Fruit fly (Drosophila melanogaster): ENCODE results near the gene CG13385.

The CG13385 gene

DNA sequence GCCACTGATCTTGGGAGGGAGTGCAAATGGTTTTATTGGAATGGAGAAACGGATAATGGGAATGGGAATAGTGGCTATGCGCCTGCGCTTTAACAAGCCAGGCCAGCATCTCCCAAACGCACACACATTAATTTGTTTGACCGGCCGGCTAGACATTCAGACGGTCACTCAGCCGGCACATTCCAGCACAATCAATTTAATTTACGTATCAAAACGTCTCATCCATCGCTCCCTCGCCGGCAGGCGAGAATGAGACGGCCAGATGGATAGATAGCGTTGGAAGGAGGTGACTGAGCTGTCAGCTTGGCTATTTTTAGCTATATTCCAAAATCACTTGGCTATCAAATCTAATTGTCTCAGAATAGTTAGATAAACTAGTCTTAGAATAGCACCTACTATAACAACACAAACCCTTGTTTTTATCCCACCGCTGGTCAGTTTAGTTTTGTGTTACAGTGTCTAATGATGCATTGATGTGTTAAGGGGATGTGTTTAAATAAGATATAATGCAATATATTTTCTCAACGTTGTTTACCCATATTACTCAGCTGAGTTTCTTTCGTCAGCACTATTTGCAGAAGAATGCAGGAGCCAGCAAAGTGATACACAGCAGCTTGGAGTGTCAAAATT, 27.1 kb downstream of the CG13385 start:
- no peak for TF ChIP-seq CG8478 (optimal IDR thresholded peaks at IDR 0.05)

dm6 chr2L:8424090-8424470, 27.6 kb downstream of the CG13385 start:
- TF ChIP-seq CG8478 (optimal IDR thresholded peaks at IDR 0.05), result no peak
- no peak for TF ChIP-seq CTCF (optimal IDR thresholded peaks at IDR 0.05)

DNA sequence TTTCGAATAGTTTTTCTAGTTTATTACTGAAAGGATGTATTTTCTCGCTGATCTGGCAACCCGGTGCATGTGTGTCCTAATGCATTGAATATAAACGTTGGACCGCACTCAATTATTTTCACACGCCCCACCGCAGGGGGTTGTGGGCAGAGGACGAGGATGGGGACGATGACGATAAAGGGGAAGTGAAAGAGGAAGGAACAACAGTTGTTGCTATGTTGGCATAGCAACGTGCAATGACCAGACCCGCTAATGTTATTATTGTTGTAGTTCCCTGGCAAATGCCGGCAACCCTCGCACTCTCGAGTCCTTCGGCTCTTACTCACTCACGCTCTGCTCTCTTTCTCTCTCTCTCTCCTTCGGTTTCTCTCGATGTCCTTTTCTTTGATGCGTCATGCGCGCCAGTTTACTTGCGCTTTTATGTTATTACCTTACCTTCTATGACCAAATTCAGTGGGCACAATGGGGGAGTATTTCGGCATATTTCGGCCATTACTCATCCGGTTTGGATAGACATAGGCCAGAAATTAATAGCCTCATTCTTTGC, 28.3 kb downstream of the CG13385 start:
- no peak for TF ChIP-seq CG8478 (optimal IDR thresholded peaks at IDR 0.05)
- no peak for TF ChIP-seq CTCF (optimal IDR thresholded peaks at IDR 0.05)

DNA sequence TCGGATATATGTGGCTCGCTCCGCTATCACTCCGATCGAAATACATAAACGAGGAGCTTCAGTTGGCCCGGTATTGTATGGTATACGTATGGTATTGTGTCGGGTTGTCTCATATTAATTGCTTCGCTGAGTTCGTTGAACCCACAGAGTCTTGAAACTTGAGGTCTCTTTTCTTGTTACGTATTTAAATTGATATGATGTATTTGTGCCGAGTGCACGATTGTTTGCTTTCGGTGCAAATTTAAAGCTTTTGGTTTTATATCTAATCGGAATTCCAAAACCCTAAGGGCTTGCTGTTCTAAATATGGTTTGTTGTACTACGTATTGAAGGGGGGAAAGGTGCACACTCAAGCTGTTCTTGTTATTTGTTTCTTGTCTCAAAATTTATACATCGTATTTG, 28.8 kb downstream of the CG13385 start:
- TF ChIP-seq CTCF (optimal IDR thresholded peaks at IDR 0.05) (no peak), CG8478 (optimal IDR thresholded peaks at IDR 0.05) (no peak)

- TF ChIP-seq CG8478 (optimal IDR thresholded peaks at IDR 0.05) (no peak), CTCF (optimal IDR thresholded peaks at IDR 0.05) (no peak)
Observed at dm6 chr2L:8425962-8426759, 29.7 kb downstream of the CG13385 start.

DNA sequence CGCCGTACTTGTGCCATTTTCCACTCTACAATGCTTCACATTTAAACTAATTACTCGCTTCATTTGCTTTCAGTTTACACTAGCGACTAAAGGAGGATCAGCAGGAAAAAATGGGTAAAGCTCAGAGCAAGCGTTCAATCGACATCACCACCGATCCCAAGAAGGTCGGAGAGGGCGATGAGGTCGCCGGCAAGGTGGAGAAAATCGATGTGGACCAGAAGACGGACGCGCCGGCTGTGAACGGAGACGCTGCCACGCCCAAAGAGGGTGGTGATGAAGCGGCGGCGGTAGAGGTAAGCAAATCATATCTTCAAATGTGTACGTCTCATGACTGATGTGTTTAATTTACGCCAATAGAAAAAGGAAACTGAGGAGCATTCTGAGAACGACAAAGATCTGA, 30.4 kb downstream of the CG13385 start:
- no peak for TF ChIP-seq CTCF (optimal IDR thresholded peaks at IDR 0.05)
- TF ChIP-seq CG8478 (optimal IDR thresholded peaks at IDR 0.05), result no peak

- no peak for TF ChIP-seq CG8478 (optimal IDR thresholded peaks at IDR 0.05)
- TF ChIP-seq CTCF (optimal IDR thresholded peaks at IDR 0.05), result no peak
Observed at dm6 chr2L:8432130-8432529, 35.7 kb downstream of the CG13385 start.

DNA sequence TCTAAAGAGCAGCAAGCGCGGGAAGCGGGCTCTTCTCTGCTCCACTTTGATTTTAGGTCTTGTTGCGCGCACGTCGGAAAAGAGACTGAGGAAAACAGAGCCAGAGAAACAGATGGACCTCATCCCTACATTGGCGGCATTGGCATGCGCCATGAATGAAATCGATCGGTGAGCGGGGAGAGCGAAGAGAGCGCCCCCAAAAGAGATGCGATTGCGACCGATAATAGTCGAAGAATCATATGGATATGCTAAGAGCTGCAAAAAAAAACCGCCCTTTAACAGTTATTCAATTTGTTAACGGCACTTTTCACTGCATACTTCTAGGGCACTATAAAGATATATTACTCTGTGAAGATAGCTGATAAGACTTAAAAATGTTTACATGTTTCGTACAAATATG, 37.1 kb downstream of the CG13385 start, which contains the start of gene grk:
grk (minus strand) TSS at position 87 of the 400 bp plus-strand sequence.
- TF ChIP-seq CG8478 (optimal IDR thresholded peaks at IDR 0.05) (no peak), CTCF (optimal IDR thresholded peaks at IDR 0.05) (no peak)

DNA sequence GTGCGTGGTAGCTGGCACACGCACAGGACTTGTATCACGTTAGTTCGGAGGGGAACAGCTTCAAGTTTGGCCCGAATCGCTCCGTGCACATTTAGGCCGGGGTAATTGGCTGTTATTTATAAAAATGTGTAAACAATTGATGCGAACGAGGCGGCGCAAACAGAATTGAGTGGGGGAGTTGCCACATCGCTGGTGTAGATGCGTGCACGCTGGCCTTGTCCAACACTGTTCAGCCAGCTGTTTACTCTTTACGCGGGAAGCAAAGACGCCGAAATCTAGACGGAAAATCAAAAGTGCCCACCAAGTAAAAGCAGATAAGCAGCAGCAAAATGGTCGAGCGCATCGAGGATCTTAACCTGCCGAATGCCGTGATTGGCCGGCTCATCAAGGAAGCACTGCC, 40.7 kb downstream of the CG13385 start, which contains the start of the genes D12 and Chrac-14:
D12 (minus strand) TSS at position 190 of the 400 bp plus-strand sequence.
Chrac-14 (plus strand) TSS at position 230 of the 400 bp plus-strand sequence.
- TF ChIP-seq CTCF (optimal IDR thresholded peaks at IDR 0.05) (no peak), CG8478 (optimal IDR thresholded peaks at IDR 0.05) (no peak)

dm6 chr2L:8438052-8438451, 41.6 kb downstream of the CG13385 start, which contains the start of gene mus201:
TSS of gene mus201 (plus strand) at chr2L:8438169.
- TF ChIP-seq CG8478 (optimal IDR thresholded peaks at IDR 0.05) (no peak), CTCF (optimal IDR thresholded peaks at IDR 0.05) (no peak)

DNA sequence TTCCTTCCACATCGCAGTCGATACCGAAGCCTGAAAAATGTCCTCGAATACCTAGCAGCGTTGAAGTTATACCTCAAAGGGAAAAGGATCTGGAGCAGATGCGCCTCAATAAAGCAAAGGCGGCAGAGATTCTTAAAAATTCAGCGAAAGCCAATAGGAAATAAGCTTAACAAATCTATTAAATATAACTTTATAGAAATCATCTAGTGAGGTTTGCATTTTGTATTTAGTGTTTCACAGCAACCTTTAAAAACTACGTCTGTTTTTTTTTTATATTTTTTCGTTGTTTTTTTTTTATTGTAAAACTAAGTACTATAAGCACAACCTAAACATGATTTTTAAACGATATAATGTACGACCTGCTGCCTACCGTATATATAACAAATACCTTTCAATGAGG, 45.7 kb downstream of the CG13385 start, which contains the start of gene CG31897:
CG31897 (plus strand) TSS at position 301 of the 400 bp plus-strand sequence.
- TF ChIP-seq CG8478 (optimal IDR thresholded peaks at IDR 0.05) (no peak), CTCF (optimal IDR thresholded peaks at IDR 0.05) (no peak)
